Worm (Caenorhabditis elegans): ENCODE data around the gene pqn-89.

ce11 chrIV:6493299-6493698, 13.2 kb upstream of the pqn-89 start, which contains the start of gene Y73B6BL.44:
- TF ChIP-seq fkh-10 (GFP tag; optimal IDR thresholded peaks at IDR 0.05): no peak
- no peak for TF ChIP-seq aly-2 (tag; optimal IDR thresholded peaks at IDR 0.05)
- TF ChIP-seq pha-4 (GFP tag; IDR thresholded peaks at IDR 0.05): no peak
- no peak for TF ChIP-seq pha-4 (tag; optimal IDR thresholded peaks at IDR 0.05)
- no peak for TF ChIP-seq Y5F2A.4 (GFP tag; optimal IDR thresholded peaks at IDR 0.05)
- TF ChIP-seq ces-1 (GFP tag; optimal IDR thresholded peaks at IDR 0.05): no peak
- TF ChIP-seq unc-39 (tag; optimal IDR thresholded peaks at IDR 0.05): no peak
